Fruit fly (Drosophila melanogaster) whole organism, embryonic: Measurements from ENCODE around the gene CAH7.

Experiments
- Abd-B ChIP-seq: fragments of 200-800 bp; sonication (Bioruptor generic); optimal IDR thresholded peaks from 2 replicates; lab custom pipeline; 2018; ENCODE audit warnings: missing biosample characterization, mild to moderate bottlenecking, missing genetic modification characterization, moderate library complexity
- C15 ChIP-seq: fragments of 200-800 bp; sonication (Bioruptor generic); IDR thresholded peaks from 3 replicates; pipeline ENCODE4 v1.3.6; 2022; ENCODE audit warnings: missing biosample characterization, missing genetic modification characterization
- CG10366 ChIP-seq: fragments of 200-800 bp; sonication (Bioruptor generic); IDR thresholded peaks from 2 replicates; pipeline ENCODE4 v1.3.6; 2022; ENCODE audit warnings: missing biosample characterization, missing genetic modification characterization
- CG11085 ChIP-seq: fragments of 200-800 bp; sonication (Bioruptor generic); IDR thresholded peaks from 2 replicates; pipeline ENCODE4 v1.3.6; 2022; ENCODE audit warnings: missing biosample characterization, missing genetic modification characterization
- CG11093 ChIP-seq: fragments of 200-800 bp; sonication (Bioruptor generic); IDR thresholded peaks from 3 replicates; pipeline ENCODE4 v1.3.6; 2022; ENCODE audit warnings: missing biosample characterization, missing genetic modification characterization
- CG11560 ChIP-seq: fragments of 200-800 bp; sonication (Bioruptor generic); IDR thresholded peaks from 3 replicates; pipeline ENCODE4 v1.3.6; 2022; ENCODE audit warnings: missing biosample characterization, missing genetic modification characterization
- CG11695 ChIP-seq: fragments of 200-800 bp; sonication (Bioruptor generic); IDR thresholded peaks from 3 replicates; pipeline ENCODE4 v1.3.6; 2022; ENCODE audit warnings: missing biosample characterization, missing genetic modification characterization
- CG12219 ChIP-seq: fragments of 200-800 bp; sonication (Bioruptor generic); optimal IDR thresholded peaks from 3 replicates; lab custom pipeline; 2018; ENCODE audit warnings: missing biosample characterization, mild to moderate bottlenecking, missing genetic modification characterization
- CG12744 ChIP-seq: fragments of 200-800 bp; sonication (Bioruptor generic); optimal IDR thresholded peaks from 2 replicates; lab custom pipeline; 2016; ENCODE audit warnings: missing biosample characterization, missing genetic modification characterization
- CG13894 ChIP-seq: fragments of 200-800 bp; sonication (Bioruptor generic); optimal IDR thresholded peaks from 3 replicates; lab custom pipeline; 2018; ENCODE audit warnings: missing biosample characterization, mild to moderate bottlenecking, missing genetic modification characterization, moderate library complexity
- CG17359 ChIP-seq: fragments of 200-800 bp; sonication (Bioruptor generic); optimal IDR thresholded peaks from 3 replicates; lab custom pipeline; 2018; ENCODE audit warnings: missing biosample characterization, mild to moderate bottlenecking, missing genetic modification characterization, moderate library complexity
- CG17802 ChIP-seq: fragments of 200-800 bp; sonication (Bioruptor generic); optimal IDR thresholded peaks from 2 replicates; lab custom pipeline; 2018; ENCODE audit warnings: missing biosample characterization, mild to moderate bottlenecking, missing genetic modification characterization, moderate library complexity
- CG2129 ChIP-seq: fragments of 200-800 bp; sonication (Bioruptor generic); IDR thresholded peaks from 2 replicates; pipeline ENCODE4 v1.3.6; 2022; ENCODE audit warnings: missing biosample characterization, missing genetic modification characterization; ENCODE audit not compliant: partially characterized antibody
- CG2202 ChIP-seq: fragments of 200-800 bp; sonication (Bioruptor generic); optimal IDR thresholded peaks from 2 replicates; lab custom pipeline; 2018; ENCODE audit warnings: missing biosample characterization, mild to moderate bottlenecking, missing genetic modification characterization
- CG2678 ChIP-seq: fragments of 200-800 bp; sonication (Bioruptor generic); optimal IDR thresholded peaks from 3 replicates; lab custom pipeline; 2019; ENCODE audit warnings: missing biosample characterization, mild to moderate bottlenecking, missing genetic modification characterization, moderate library complexity
- CG2712 ChIP-seq: fragments of 200-800 bp; optimal IDR thresholded peaks from 3 replicates; lab custom pipeline; 2019; ENCODE audit warnings: missing biosample characterization, mild to moderate bottlenecking, missing genetic modification characterization, moderate library complexity
- CG3281 ChIP-seq: fragments of 200-800 bp; sonication (Bioruptor generic); optimal IDR thresholded peaks from 3 replicates; lab custom pipeline; 2017; ENCODE audit warnings: missing biosample characterization, mild to moderate bottlenecking, missing genetic modification characterization
- CG33557 ChIP-seq: fragments of 200-800 bp; sonication (Bioruptor generic); optimal IDR thresholded peaks from 2 replicates; lab custom pipeline; 2019; ENCODE audit warnings: missing biosample characterization, mild to moderate bottlenecking, missing genetic modification characterization, moderate library complexity
- CG34224 ChIP-seq: fragments of 200-800 bp; sonication (Bioruptor generic); IDR thresholded peaks from 3 replicates; pipeline ENCODE4 v1.3.6; 2022; ENCODE audit warnings: missing biosample characterization, missing genetic modification characterization; ENCODE audit not compliant: partially characterized antibody
- CG4282 ChIP-seq: fragments of 200-800 bp; sonication (Bioruptor generic); optimal IDR thresholded peaks from 2 replicates; lab custom pipeline; 2016; ENCODE audit warnings: missing biosample characterization, missing genetic modification characterization
- CG5180 ChIP-seq: fragments of 200-800 bp; sonication (Bioruptor generic); optimal IDR thresholded peaks from 3 replicates; lab custom pipeline; 2017; ENCODE audit warnings: missing biosample characterization, missing genetic modification characterization, mild to moderate bottlenecking, moderate library complexity, missing genetic modification reagents
- CG6813 ChIP-seq: fragments of 200-800 bp; sonication (Bioruptor generic); optimal IDR thresholded peaks from 2 replicates; lab custom pipeline; 2017; ENCODE audit warnings: missing biosample characterization, missing genetic modification characterization, mild to moderate bottlenecking, moderate library complexity, missing genetic modification reagents
- CG7963 ChIP-seq: fragments of 200-800 bp; sonication (Bioruptor generic); IDR thresholded peaks from 3 replicates; pipeline ENCODE4 v1.3.6; 2022; ENCODE audit warnings: missing biosample characterization, missing genetic modification characterization; ENCODE audit not compliant: partially characterized antibody
- CG8290 ChIP-seq, 3 experiments: fragments of 200-800 bp; sonication (Bioruptor generic); optimal IDR thresholded peaks; 2 replicates each; lab custom pipeline; 2016 to 2019; ENCODE audit warnings: missing biosample characterization in 3 of 3, missing genetic modification characterization in 3 of 3, mild to moderate bottlenecking in 2 of 3, moderate library complexity in 1 of 3
- CG8944 ChIP-seq: fragments of 200-800 bp; sonication (Bioruptor generic); optimal IDR thresholded peaks from 3 replicates; lab custom pipeline; 2016; ENCODE audit warnings: missing biosample characterization, missing genetic modification characterization
- CG9609 ChIP-seq: fragments of 200-800 bp; sonication (Bioruptor generic); optimal IDR thresholded peaks from 3 replicates; lab custom pipeline; 2016; ENCODE audit warnings: missing biosample characterization, missing genetic modification characterization
- D19B ChIP-seq: fragments of 200-800 bp; sonication (Bioruptor generic); optimal IDR thresholded peaks from 2 replicates; lab custom pipeline; 2017; ENCODE audit warnings: missing biosample characterization, mild to moderate bottlenecking, missing genetic modification characterization
- Dip2 ChIP-seq: fragments of 200-800 bp; sonication (Bioruptor generic); IDR thresholded peaks from 2 replicates; pipeline ENCODE4 v1.3.6; 2022; ENCODE audit warnings: missing biosample characterization, missing genetic modification characterization
- Doc2 ChIP-seq: fragments of 200-800 bp; sonication (Bioruptor generic); IDR thresholded peaks from 2 replicates; pipeline ENCODE4 v1.3.6; 2022; ENCODE audit warnings: missing biosample characterization, missing genetic modification characterization
- Hsf ChIP-seq: fragments of 200-800 bp; sonication (Bioruptor generic); optimal IDR thresholded peaks from 3 replicates; lab custom pipeline; 2016; ENCODE audit warnings: missing biosample characterization, missing genetic modification characterization
- Max ChIP-seq: fragments of 200-800 bp; sonication (Bioruptor generic); optimal IDR thresholded peaks from 2 replicates; lab custom pipeline; 2016; ENCODE audit warnings: missing biosample characterization, mild to moderate bottlenecking, missing genetic modification characterization
- Optix ChIP-seq: fragments of 200-800 bp; sonication (Bioruptor generic); IDR thresholded peaks from 3 replicates; pipeline ENCODE4 v1.3.6; 2022; ENCODE audit warnings: missing biosample characterization, missing genetic modification characterization
- PHDP ChIP-seq: fragments of 200-800 bp; sonication (Bioruptor generic); optimal IDR thresholded peaks from 3 replicates; lab custom pipeline; 2018; ENCODE audit warnings: missing biosample characterization, mild to moderate bottlenecking, missing genetic modification characterization, moderate library complexity
- Ravus ChIP-seq: fragments of 200-800 bp; sonication (Bioruptor generic); IDR thresholded peaks from 2 replicates; pipeline ENCODE4 v1.3.6; 2022; ENCODE audit warnings: missing biosample characterization, missing genetic modification characterization
- ab ChIP-seq: fragments of 200-800 bp; sonication (Bioruptor generic); optimal IDR thresholded peaks from 2 replicates; lab custom pipeline; 2016; ENCODE audit warnings: missing biosample characterization, missing genetic modification characterization
- abd-A ChIP-seq: fragments of 200-800 bp; sonication (Bioruptor generic); optimal IDR thresholded peaks from 3 replicates; lab custom pipeline; 2019; ENCODE audit warnings: missing biosample characterization, mild to moderate bottlenecking, missing genetic modification characterization, moderate library complexity
- ac ChIP-seq: fragments of 200-800 bp; sonication (Bioruptor generic); optimal IDR thresholded peaks from 3 replicates; lab custom pipeline; 2017; ENCODE audit warnings: missing biosample characterization, mild to moderate bottlenecking, missing genetic modification characterization
- ash1 ChIP-seq: fragments of 200-800 bp; sonication (Bioruptor generic); optimal IDR thresholded peaks from 2 replicates; lab custom pipeline; 2018; ENCODE audit warnings: missing biosample characterization, mild to moderate bottlenecking, missing genetic modification characterization
- ato ChIP-seq: fragments of 200-800 bp; sonication (Bioruptor generic); IDR thresholded peaks from 2 replicates; pipeline ENCODE4 v1.3.6; 2022; ENCODE audit warnings: missing biosample characterization, missing genetic modification characterization; ENCODE audit not compliant: partially characterized antibody
- cas ChIP-seq: fragments of 200-800 bp; sonication (Bioruptor generic); IDR thresholded peaks from 2 replicates; pipeline ENCODE4 v1.3.6; 2022; ENCODE audit warnings: missing biosample characterization, missing genetic modification characterization
- crol ChIP-seq: fragments of 200-800 bp; sonication (Bioruptor generic); IDR thresholded peaks from 2 replicates; pipeline ENCODE4 v1.3.6; 2022; ENCODE audit warnings: missing biosample characterization, missing genetic modification characterization
- fd96Cb ChIP-seq: fragments of 200-800 bp; sonication (Bioruptor generic); optimal IDR thresholded peaks from 2 replicates; lab custom pipeline; 2018; ENCODE audit warnings: missing biosample characterization, mild to moderate bottlenecking, missing genetic modification characterization, moderate library complexity
- gcm2 ChIP-seq: fragments of 200-800 bp; sonication (Bioruptor generic); optimal IDR thresholded peaks from 2 replicates; lab custom pipeline; 2016; ENCODE audit warnings: missing biosample characterization, missing genetic modification characterization
- jumu ChIP-seq: fragments of 200-800 bp; sonication (Bioruptor generic); optimal IDR thresholded peaks from 3 replicates; lab custom pipeline; 2016; ENCODE audit warnings: missing biosample characterization, missing genetic modification characterization
- nau ChIP-seq: fragments of 200-800 bp; sonication (Bioruptor generic); optimal IDR thresholded peaks from 3 replicates; lab custom pipeline; 2017; ENCODE audit warnings: missing biosample characterization, mild to moderate bottlenecking, missing genetic modification characterization, missing genetic modification reagents
- ro ChIP-seq: fragments of 200-800 bp; sonication (Bioruptor generic); IDR thresholded peaks from 2 replicates; pipeline ENCODE4 v1.3.6; 2022; ENCODE audit warnings: missing biosample characterization, missing genetic modification characterization
- sug ChIP-seq: fragments of 200-800 bp; optimal IDR thresholded peaks from 2 replicates; lab custom pipeline; 2019; ENCODE audit warnings: missing biosample characterization, mild to moderate bottlenecking, missing genetic modification characterization, moderate library complexity
- toy ChIP-seq: fragments of 200-800 bp; sonication (Bioruptor generic); IDR thresholded peaks from 2 replicates; pipeline ENCODE4 v1.3.6; 2022; ENCODE audit warnings: missing biosample characterization, missing genetic modification characterization

The CAH7 gene

dm6 chr3R:10139649-10140598 is 27.9 kb downstream of the CAH7 start, which contains the start of gene tws (continued):
- TF ChIP-seq Abd-B (no peak), CG11093 (GFP tag; lab: Robert Waterston, UW) (no peak), CG17359 (tag; lab: Kevin White, UChicago) (peak; percentile 48), Doc2 (no peak), CG8944 (GFP tag; lab: Kevin White, UChicago) (no peak), ab (GFP tag; lab: Kevin White, UChicago) (no peak), CG3281 (peak; percentile 72), CG10366 (GFP tag; lab: Robert Waterston, UW) (peak; percentile 33; the same call in 1 of the 2 replicates), C15 (peak; percentile 23; the same call in 1 of the 3 replicates), ash1 (no peak), CG6813 (GFP tag; lab: Kevin White, UChicago) (no peak), abd-A (tag; lab: Kevin White, UChicago) (peak; percentile 92), gcm2 (peak; percentile 2), CG4282 (GFP tag; lab: Kevin White, UChicago) (no peak), ato (GFP tag; lab: Robert Waterston, UW) (no peak), nau (GFP tag; lab: Kevin White, UChicago) (peak; percentile 3), Dip2 (no peak), ro (GFP tag; lab: Robert Waterston, UW) (no peak), Ravus (GFP tag; lab: Robert Waterston, UW) (no peak), CG33557 (GFP tag; lab: Kevin White, UChicago) (no peak), cas (GFP tag; lab: Robert Waterston, UW) (peak; percentile 28; the same call in 1 of the 2 replicates), CG8290 (GFP tag; optimal IDR thresholded peaks at IDR 0.05; lab: Kevin White, UChicago) (no peak), CG8290 (tag; optimal IDR thresholded peaks at IDR 0.05; lab: Kevin White, UChicago) (peak in 1 of 2 experiments; percentile 94), CG2202 (tag; lab: Kevin White, UChicago) (no peak), Optix (no peak), CG12219 (GFP tag; lab: Kevin White, UChicago) (peak; percentile 62), CG7963 (GFP tag; lab: Robert Waterston, UW) (no peak), fd96Cb (tag; lab: Kevin White, UChicago) (peak; percentile 19), PHDP (tag; lab: Kevin White, UChicago) (peak; percentile 70), Hsf (peak; percentile 39), jumu (GFP tag; lab: Kevin White, UChicago) (no peak), CG2678 (peak; percentile 64), CG13894 (tag; lab: Kevin White, UChicago) (peak; percentile 35), Max (GFP tag; lab: Kevin White, UChicago) (peak; percentile 51), CG11560 (tag; lab: Robert Waterston, UW) (no peak), CG34224 (no peak), toy (no peak), sug (tag; lab: Kevin White, UChicago) (peak; percentile 74), crol (GFP tag; lab: Robert Waterston, UW) (no peak), ac (GFP tag; lab: Kevin White, UChicago) (no peak), D19B (GFP tag; lab: Kevin White, UChicago) (peak; percentile 28), CG2712 (tag; lab: Kevin White, UChicago) (peak; percentile 26), CG12744 (GFP tag; lab: Kevin White, UChicago) (peak; percentile 32), CG5180 (GFP tag; lab: Kevin White, UChicago) (no peak), CG17802 (no peak), CG2129 (GFP tag; lab: Robert Waterston, UW) (no peak), CG9609 (no peak), CG11695 (peak; percentile 80), CG11085 (GFP tag; lab: Robert Waterston, UW) (no peak)
